Worm (Caenorhabditis elegans): Measurements from ENCODE around the gene sru-12.

ce11 chrIV:13609755-13610154 lies 26.7 kb downstream of the sru-12 start, which contains the start of gene C08F11.13:
- no peak for TF ChIP-seq him-1 (tag; optimal IDR thresholded peaks at IDR 0.05)
- no peak for TF ChIP-seq dao-5 (tag; optimal IDR thresholded peaks at IDR 0.05)
- no peak for TF ChIP-seq W03F9.2 (tag; optimal IDR thresholded peaks at IDR 0.05)

Measured in whole organism, L4/young adult.